Fruit fly (Drosophila melanogaster): ENCODE measurements around the gene Ucp4B.

Gene Ucp4B

DNA sequence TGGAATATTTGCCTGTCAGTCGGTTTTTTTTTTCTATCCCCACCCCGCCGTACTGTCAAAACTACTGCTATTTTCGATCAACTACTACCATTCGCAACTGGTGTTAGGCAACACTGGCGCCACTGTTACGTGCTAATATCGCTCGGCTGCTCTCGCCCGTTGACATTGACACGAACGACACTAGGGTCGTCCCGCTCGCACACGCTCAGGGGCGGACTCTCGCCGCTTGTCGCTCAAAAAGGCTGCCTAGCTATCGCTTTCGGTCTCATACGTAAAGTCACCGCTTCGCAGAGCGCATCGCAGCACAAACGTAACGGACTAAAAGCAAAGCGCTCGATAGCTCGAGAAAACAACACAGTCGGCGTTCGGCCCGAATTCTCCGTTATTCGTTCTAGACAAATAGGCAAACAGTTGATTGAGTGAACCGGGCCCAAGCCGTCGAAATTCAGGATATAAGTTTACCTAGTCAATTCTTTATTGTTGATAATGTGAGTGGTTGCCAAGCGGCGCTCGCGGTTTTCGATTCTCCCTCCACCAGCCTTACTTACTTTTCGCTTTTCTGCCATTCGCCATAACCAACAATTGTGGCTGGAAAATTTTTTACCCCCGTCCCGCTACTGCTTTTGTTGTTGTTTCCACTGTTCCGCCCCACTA lies 12.8 kb downstream of the Ucp4B start (continued):
- TF ChIP-seq CG13296 (GFP tag; optimal IDR thresholded peaks at IDR 0.05) = peak; percentile 52
- no peak for TF ChIP-seq tgo (GFP tag; IDR thresholded peaks at IDR 0.05)
- no peak for TF ChIP-seq ssp (GFP tag; IDR thresholded peaks at IDR 0.05)
- TF ChIP-seq ranshi (GFP tag; IDR thresholded peaks at IDR 0.05) = no peak
- no peak for TF ChIP-seq CG42726 (GFP tag; IDR thresholded peaks at IDR 0.05; ENCODE audit: partially characterized antibody)
- no peak for TF ChIP-seq gsb (GFP tag; IDR thresholded peaks at IDR 0.05)
- no peak for TF ChIP-seq cwo (GFP tag; optimal IDR thresholded peaks at IDR 0.05)
- peak; percentile 51 for TF ChIP-seq CG18599 (GFP tag; optimal IDR thresholded peaks at IDR 0.05)
- no peak for TF ChIP-seq nom (GFP tag; optimal IDR thresholded peaks at IDR 0.05)
- TF ChIP-seq tx (GFP tag; optimal IDR thresholded peaks at IDR 0.05) = peak; percentile 4
- peak; percentile 94 for TF ChIP-seq CG10543 (GFP tag; optimal IDR thresholded peaks at IDR 0.05)
- TF ChIP-seq BEAF-32 (GFP tag; optimal IDR thresholded peaks at IDR 0.05) = peak; percentile 35
- no peak for TF ChIP-seq yki (optimal IDR thresholded peaks at IDR 0.05)
- TF ChIP-seq usp (GFP tag; optimal IDR thresholded peaks at IDR 0.05) = no peak
- peak; percentile 11 for TF ChIP-seq CG7786 (GFP tag; optimal IDR thresholded peaks at IDR 0.05)
- no peak for TF ChIP-seq Awh (GFP tag; IDR thresholded peaks at IDR 0.05)
- TF ChIP-seq Nf-YA (GFP tag; IDR thresholded peaks at IDR 0.05) = no peak
- no peak for TF ChIP-seq CG2875 (GFP tag; optimal IDR thresholded peaks at IDR 0.05)
- no peak for TF ChIP-seq C15 (GFP tag; IDR thresholded peaks at IDR 0.05)
- no peak for TF ChIP-seq slou (GFP tag; optimal IDR thresholded peaks at IDR 0.05)
- TF ChIP-seq CG5245 (GFP tag; optimal IDR thresholded peaks at IDR 0.05) = no peak
- TF ChIP-seq Fer1 (GFP tag; optimal IDR thresholded peaks at IDR 0.05) = peak; percentile 47
- TF ChIP-seq pb (GFP tag; optimal IDR thresholded peaks at IDR 0.05) = peak; percentile 61
- peak; percentile 31 to 59 for TF ChIP-seq dpn (GFP tag; optimal IDR thresholded peaks at IDR 0.05)
- TF ChIP-seq Sin3A (optimal IDR thresholded peaks at IDR 0.05) = no peak
- TF ChIP-seq slbo (GFP tag; IDR thresholded peaks at IDR 0.05) = no peak
- TF ChIP-seq CG13123 (GFP tag; optimal IDR thresholded peaks at IDR 0.05) = no peak
- TF ChIP-seq HLH4C (GFP tag; IDR thresholded peaks at IDR 0.05; ENCODE audit: partially characterized antibody) = no peak
- peak; percentile 0 for TF ChIP-seq CG12219 (GFP tag; optimal IDR thresholded peaks at IDR 0.05)
- TF ChIP-seq Scr (GFP tag; IDR thresholded peaks at IDR 0.05; ENCODE audit: partially characterized antibody) = no peak
- no peak for TF ChIP-seq Elba2 (GFP tag; optimal IDR thresholded peaks at IDR 0.05)
- TF ChIP-seq so (GFP tag; IDR thresholded peaks at IDR 0.05) = no peak
- TF ChIP-seq CG7357 (GFP tag; IDR thresholded peaks at IDR 0.05) = no peak
- TF ChIP-seq lilli (GFP tag; optimal IDR thresholded peaks at IDR 0.05) = peak; percentile 57
- peak; percentile 45 for TF ChIP-seq CG12071 (GFP tag; optimal IDR thresholded peaks at IDR 0.05)
- peak; percentile 51 for TF ChIP-seq stwl (tag; optimal IDR thresholded peaks at IDR 0.05)
- peak; percentile 10 for TF ChIP-seq HLH54F (GFP tag; optimal IDR thresholded peaks at IDR 0.05)
- no peak for TF ChIP-seq sisA (GFP tag; IDR thresholded peaks at IDR 0.05)
- TF ChIP-seq p53 (GFP tag; optimal IDR thresholded peaks at IDR 0.05) = no peak
- TF ChIP-seq CG31365 (tag; optimal IDR thresholded peaks at IDR 0.05) = no peak
- TF ChIP-seq Hr39 (optimal IDR thresholded peaks at IDR 0.05) = no peak
- TF ChIP-seq CG1647 (GFP tag; optimal IDR thresholded peaks at IDR 0.05) = no peak
- no peak for TF ChIP-seq btn (GFP tag; optimal IDR thresholded peaks at IDR 0.05)
- TF ChIP-seq CG5180 (GFP tag; optimal IDR thresholded peaks at IDR 0.05) = peak; percentile 93
- TF ChIP-seq CG1024 (GFP tag; IDR thresholded peaks at IDR 0.05) = no peak
- no peak for TF ChIP-seq cato (GFP tag; optimal IDR thresholded peaks at IDR 0.05; ENCODE audit: borderline replicate concordance)
- TF ChIP-seq MTF-1 (GFP tag; optimal IDR thresholded peaks at IDR 0.05; ENCODE audit: borderline replicate concordance) = no peak
- TF ChIP-seq Fer2 (tag; optimal IDR thresholded peaks at IDR 0.05) = no peak
- TF ChIP-seq CG12769 (tag; optimal IDR thresholded peaks at IDR 0.05) = peak; percentile 61
- no peak for TF ChIP-seq Atf-2 (GFP tag; optimal IDR thresholded peaks at IDR 0.05)
- peak; percentile 24 for TF ChIP-seq zfh2 (GFP tag; optimal IDR thresholded peaks at IDR 0.05)
- no peak for TF ChIP-seq row (GFP tag; IDR thresholded peaks at IDR 0.05)

Measured in whole organism, embryonic.